Worm (Caenorhabditis elegans): ENCODE data around the gene mel-32.

Gene mel-32

DNA sequence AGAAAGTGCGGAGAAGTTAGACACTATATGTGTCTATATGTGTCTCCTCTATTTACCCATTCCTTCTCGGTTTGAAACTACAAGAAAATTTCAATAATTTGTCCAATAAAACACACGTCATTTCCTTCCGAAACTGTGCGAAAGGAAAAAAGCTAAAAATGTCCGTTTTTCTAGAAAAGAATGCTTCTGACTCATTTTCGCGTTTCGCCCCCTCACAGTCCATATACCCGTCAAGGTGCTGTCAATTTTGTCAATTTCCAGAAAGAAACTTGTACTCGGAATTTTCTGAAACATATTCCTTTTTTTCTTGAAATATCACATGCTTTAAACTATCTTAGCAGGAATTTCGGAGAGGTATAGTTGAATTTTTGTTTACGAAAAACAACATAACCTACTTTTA lies 40.0 kb downstream of the mel-32 start:
- TF ChIP-seq nhr-11 (tag; optimal IDR thresholded peaks at IDR 0.05): no peak
- no peak for TF ChIP-seq nhr-10 (tag; optimal IDR thresholded peaks at IDR 0.05)
- no peak for TF ChIP-seq ceh-82 (tag; optimal IDR thresholded peaks at IDR 0.05)
- no peak for TF ChIP-seq R02D3.7 (tag; optimal IDR thresholded peaks at IDR 0.05)
- TF ChIP-seq Y55F3AM.14 (GFP tag; optimal IDR thresholded peaks at IDR 0.05): no peak
- TF ChIP-seq ztf-11 (tag; optimal IDR thresholded peaks at IDR 0.05): no peak
- no peak for TF ChIP-seq ceh-16 (tag; optimal IDR thresholded peaks at IDR 0.05)
- TF ChIP-seq unc-39 (tag; optimal IDR thresholded peaks at IDR 0.05): no peak
- TF ChIP-seq nhr-12 (tag; optimal IDR thresholded peaks at IDR 0.05): no peak
- no peak for TF ChIP-seq C34F6.9 (tag; optimal IDR thresholded peaks at IDR 0.05)
- no peak for TF ChIP-seq snpc-4 (tag; optimal IDR thresholded peaks at IDR 0.05)
- no peak for TF ChIP-seq zag-1 (tag; optimal IDR thresholded peaks at IDR 0.05)
- TF ChIP-seq F13H6.1 (tag; optimal IDR thresholded peaks at IDR 0.05): no peak
- no peak for TF ChIP-seq nhr-21 (tag; optimal IDR thresholded peaks at IDR 0.05)

DNA sequence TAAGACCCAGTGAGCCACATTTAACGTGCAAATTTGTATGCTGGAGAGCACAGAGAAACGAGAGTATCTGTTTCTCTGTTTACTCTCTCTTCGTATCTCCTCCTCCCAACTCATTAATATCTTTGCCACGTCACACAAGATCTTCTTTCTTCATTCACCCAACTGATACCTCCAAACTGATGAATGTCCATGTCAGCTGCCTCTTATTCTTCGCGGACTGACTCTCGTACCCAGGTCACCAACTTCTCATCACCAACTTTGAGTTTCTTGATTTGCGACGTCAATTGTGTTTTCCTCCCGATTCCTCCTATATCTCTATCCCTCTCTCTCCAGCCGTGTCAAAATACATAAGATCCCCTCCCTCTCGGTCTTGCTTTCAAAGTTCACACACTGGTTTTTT lies 40.5 kb downstream of the mel-32 start:
- peak in 1 of 2 experiments; percentile 28 for TF ChIP-seq lsy-2 (tag; optimal IDR thresholded peaks at IDR 0.05)
- peak; percentile 3 for TF ChIP-seq C34F6.9 (tag; optimal IDR thresholded peaks at IDR 0.05)
- no peak for TF ChIP-seq alr-1 (tag; optimal IDR thresholded peaks at IDR 0.05)
- TF ChIP-seq lin-13 (GFP tag; optimal IDR thresholded peaks at IDR 0.05): peak; percentile 43
- peak; percentile 72 for TF ChIP-seq nhr-129 (tag; optimal IDR thresholded peaks at IDR 0.05)
- peak; percentile 37 for TF ChIP-seq ztf-4 (tag; optimal IDR thresholded peaks at IDR 0.05)
- TF ChIP-seq nhr-11 (tag; optimal IDR thresholded peaks at IDR 0.05): no peak
- TF ChIP-seq crh-2 (tag; optimal IDR thresholded peaks at IDR 0.05): peak; percentile 97
- peak; percentile 15 for TF ChIP-seq nhr-6 (tag; optimal IDR thresholded peaks at IDR 0.05)
- TF ChIP-seq nhr-25 (tag; optimal IDR thresholded peaks at IDR 0.05): no peak
- TF ChIP-seq sma-9 (GFP tag; optimal IDR thresholded peaks at IDR 0.05): peak; percentile 68
- no peak for TF ChIP-seq sma-9 (tag; optimal IDR thresholded peaks at IDR 0.05)
- TF ChIP-seq F13H6.1 (tag; optimal IDR thresholded peaks at IDR 0.05): peak; percentile 78

DNA sequence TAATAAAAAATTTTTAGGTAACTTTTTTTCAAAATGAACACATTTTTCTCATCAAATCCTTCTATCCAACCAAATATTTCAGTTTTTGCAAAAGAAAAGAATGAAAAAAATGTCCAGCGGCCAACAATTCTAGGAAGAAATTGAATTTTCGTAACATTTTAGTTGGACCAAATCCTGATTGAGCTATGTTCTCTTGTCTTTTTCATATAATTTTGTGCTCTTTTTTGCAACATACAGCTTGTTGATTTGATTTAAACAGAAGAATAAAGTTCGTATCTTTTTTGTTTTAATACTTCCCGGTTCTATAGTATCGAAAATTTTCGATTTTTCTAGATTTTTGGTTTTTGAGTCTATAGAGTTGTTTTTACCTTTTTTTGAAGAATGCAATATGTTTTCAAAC lies 43.4 kb downstream of the mel-32 start:
- TF ChIP-seq ztf-11 (tag; optimal IDR thresholded peaks at IDR 0.05): no peak
- no peak for TF ChIP-seq ceh-16 (tag; optimal IDR thresholded peaks at IDR 0.05)
- no peak for TF ChIP-seq sem-4 (tag; optimal IDR thresholded peaks at IDR 0.05)
- no peak for TF ChIP-seq C34F6.9 (tag; optimal IDR thresholded peaks at IDR 0.05)
- no peak for TF ChIP-seq mab-5 (tag; optimal IDR thresholded peaks at IDR 0.05)
- TF ChIP-seq lin-39 (tag; optimal IDR thresholded peaks at IDR 0.05): no peak
- TF ChIP-seq nhr-23 (tag; optimal IDR thresholded peaks at IDR 0.05): no peak
- no peak for TF ChIP-seq mdl-1 (tag; optimal IDR thresholded peaks at IDR 0.05)
- no peak for TF ChIP-seq sma-3 (GFP tag; optimal IDR thresholded peaks at IDR 0.05)
- TF ChIP-seq R02D3.7 (tag; optimal IDR thresholded peaks at IDR 0.05): no peak
- TF ChIP-seq snpc-4 (tag; optimal IDR thresholded peaks at IDR 0.05): no peak

DNA sequence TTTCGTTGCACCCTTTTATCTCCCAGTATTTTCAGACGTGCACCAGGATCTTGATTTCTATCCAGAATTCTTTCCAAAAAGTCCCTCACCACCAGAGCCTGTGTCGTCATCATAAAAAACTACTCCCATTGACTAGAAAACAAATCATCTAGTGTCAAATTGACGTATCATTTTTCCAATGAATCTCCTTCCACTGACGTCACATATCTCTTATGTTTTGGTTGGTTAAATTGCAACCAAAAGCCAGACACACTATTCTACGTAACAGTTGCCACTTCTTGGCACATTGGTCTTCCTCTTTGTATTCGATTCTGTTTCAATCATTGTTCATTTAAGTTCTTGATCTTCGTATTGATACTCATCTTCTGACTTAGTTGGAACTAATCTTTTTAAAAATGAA lies 44.7 kb downstream of the mel-32 start:
- TF ChIP-seq sma-9 (GFP tag; optimal IDR thresholded peaks at IDR 0.05) (peak; percentile 53), sma-9 (tag; optimal IDR thresholded peaks at IDR 0.05) (no peak), F13H6.1 (tag; optimal IDR thresholded peaks at IDR 0.05) (peak; percentile 15), aly-2 (tag; optimal IDR thresholded peaks at IDR 0.05) (no peak), lsy-2 (tag; optimal IDR thresholded peaks at IDR 0.05) (peak in 1 of 2 experiments; percentile 45), nhr-129 (tag; optimal IDR thresholded peaks at IDR 0.05) (peak; percentile 47)

DNA sequence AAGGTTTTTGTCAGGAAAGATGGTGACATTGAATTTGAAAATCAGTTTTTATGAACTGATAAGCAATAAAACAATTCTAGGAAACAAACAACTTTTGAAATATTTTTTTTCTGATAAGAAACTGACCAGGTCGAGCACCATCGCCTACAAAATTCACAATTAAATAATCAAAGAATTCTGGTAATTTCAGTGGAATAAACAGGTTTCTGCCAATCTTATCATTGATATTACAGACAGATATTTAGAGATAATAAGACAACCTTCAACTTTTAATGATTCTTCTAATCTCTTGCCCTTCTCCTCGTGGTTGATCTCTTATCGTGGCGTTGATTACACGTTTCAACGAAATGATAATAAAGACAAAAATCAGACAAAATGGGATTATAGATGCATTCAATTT lies 46.4 kb downstream of the mel-32 start:
- TF ChIP-seq sma-9 (GFP tag; optimal IDR thresholded peaks at IDR 0.05) (peak; percentile 95), sma-9 (tag; optimal IDR thresholded peaks at IDR 0.05) (no peak), sma-3 (GFP tag; optimal IDR thresholded peaks at IDR 0.05) (peak; percentile 38), nhr-129 (tag; optimal IDR thresholded peaks at IDR 0.05) (no peak), ztf-1 (GFP tag; conservative IDR thresholded peaks at IDR 0.05) (no peak), blmp-1 (tag; optimal IDR thresholded peaks at IDR 0.05; ENCODE audit: insufficient read depth) (peak; percentile 34), nhr-6 (tag; optimal IDR thresholded peaks at IDR 0.05) (no peak), gmeb-1 (tag; optimal IDR thresholded peaks at IDR 0.05) (peak; percentile 14), nhr-21 (tag; optimal IDR thresholded peaks at IDR 0.05) (peak; percentile 68), nhr-25 (tag; optimal IDR thresholded peaks at IDR 0.05) (peak; percentile 73), egl-27 (tag; optimal IDR thresholded peaks at IDR 0.05) (peak; percentile 31), skn-1 (tag; optimal IDR thresholded peaks at IDR 0.05) (no peak), mdl-1 (tag; optimal IDR thresholded peaks at IDR 0.05) (peak in 1 of 2 experiments; percentile 18), lsy-2 (tag; optimal IDR thresholded peaks at IDR 0.05) (peak in 1 of 2 experiments; percentile 23), crh-2 (tag; optimal IDR thresholded peaks at IDR 0.05) (peak; percentile 12), ceh-16 (tag; optimal IDR thresholded peaks at IDR 0.05) (no peak), ama-1 (optimal IDR thresholded peaks at IDR 0.05) (no peak), aly-2 (tag; optimal IDR thresholded peaks at IDR 0.05) (no peak), fos-1 (tag; optimal IDR thresholded peaks at IDR 0.05) (peak; percentile 59)

All from whole organism, L2 larva.